Fruit fly (Drosophila melanogaster): Measurements from ENCODE around the gene Fpgs1.

Gene Fpgs1

dm6 chrX:12633992-12634391 lies 22.3 kb downstream of the Fpgs1 start:
- TF ChIP-seq Jra (GFP tag; optimal IDR thresholded peaks at IDR 0.05) (no peak), dmrt93B (GFP tag; optimal IDR thresholded peaks at IDR 0.05) (no peak), brk (GFP tag; optimal IDR thresholded peaks at IDR 0.05) (no peak), CG9705 (GFP tag; optimal IDR thresholded peaks at IDR 0.05) (no peak), Dfd (GFP tag; optimal IDR thresholded peaks at IDR 0.05) (no peak), psq (GFP tag; optimal IDR thresholded peaks at IDR 0.05) (no peak), N (GFP tag; optimal IDR thresholded peaks at IDR 0.05) (no peak), Hr83 (GFP tag; optimal IDR thresholded peaks at IDR 0.05; ENCODE audit: poor library complexity, severe bottlenecking) (no peak), HLH106 (tag; optimal IDR thresholded peaks at IDR 0.05) (no peak), Sp1 (GFP tag; optimal IDR thresholded peaks at IDR 0.05) (no peak), Hnf4 (GFP tag; optimal IDR thresholded peaks at IDR 0.05) (no peak), br (GFP tag; optimal IDR thresholded peaks at IDR 0.05) (no peak)

- TF ChIP-seq CG32264 (GFP tag; optimal IDR thresholded peaks at IDR 0.05) = no peak
- no peak for TF ChIP-seq ey (GFP tag; optimal IDR thresholded peaks at IDR 0.05)
- TF ChIP-seq GATAd (GFP tag; optimal IDR thresholded peaks at IDR 0.05) = no peak
- TF ChIP-seq Rel (GFP tag; optimal IDR thresholded peaks at IDR 0.05) = no peak
- TF ChIP-seq Rel (tag; optimal IDR thresholded peaks at IDR 0.05) = no peak
- no peak for TF ChIP-seq sv (GFP tag; optimal IDR thresholded peaks at IDR 0.05)
- no peak for TF ChIP-seq dl (GFP tag; optimal IDR thresholded peaks at IDR 0.05; ENCODE audit: insufficient read depth in 1 of 2, partially characterized antibody in 2 of 2)
- no peak for TF ChIP-seq CG9705 (GFP tag; optimal IDR thresholded peaks at IDR 0.05)
- no peak for TF ChIP-seq dmrt93B (GFP tag; optimal IDR thresholded peaks at IDR 0.05)
- no peak for TF ChIP-seq brk (GFP tag; optimal IDR thresholded peaks at IDR 0.05)
- TF ChIP-seq Jra (GFP tag; optimal IDR thresholded peaks at IDR 0.05) = no peak
- TF ChIP-seq tai (GFP tag; optimal IDR thresholded peaks at IDR 0.05) = no peak
- no peak for TF ChIP-seq fru (GFP tag; optimal IDR thresholded peaks at IDR 0.05)
- TF ChIP-seq Dif (GFP tag; optimal IDR thresholded peaks at IDR 0.05; ENCODE audit: partially characterized antibody) = no peak
- TF ChIP-seq rgr (GFP tag; optimal IDR thresholded peaks at IDR 0.05) = no peak
Observed at dm6 chrX:12645361-12645760, 33.7 kb downstream of the Fpgs1 start.

dm6 chrX:12651613-12652012 lies 39.9 kb downstream of the Fpgs1 start:
- peak; percentile 91 for TF ChIP-seq Dfd (GFP tag; optimal IDR thresholded peaks at IDR 0.05)
- TF ChIP-seq Hr78 (GFP tag; optimal IDR thresholded peaks at IDR 0.05) = no peak
- no peak for TF ChIP-seq foxo (GFP tag; optimal IDR thresholded peaks at IDR 0.05)

dm6 chrX:12653574-12653973 lies 41.9 kb downstream of the Fpgs1 start, which contains the start of gene CkIalpha:
Gene CkIalpha (plus strand): TSS chrX:12653626.
- peak; percentile 8 for TF ChIP-seq psq (GFP tag; optimal IDR thresholded peaks at IDR 0.05)
- TF ChIP-seq tai (GFP tag; optimal IDR thresholded peaks at IDR 0.05) = peak; percentile 90
- peak; percentile 45 for TF ChIP-seq sage (GFP tag; optimal IDR thresholded peaks at IDR 0.05)
- no peak for TF ChIP-seq usp (GFP tag; optimal IDR thresholded peaks at IDR 0.05)
- TF ChIP-seq jim (GFP tag; optimal IDR thresholded peaks at IDR 0.05) = peak; percentile 11
- TF ChIP-seq Rel (GFP tag; optimal IDR thresholded peaks at IDR 0.05) = no peak
- peak; percentile 89 for TF ChIP-seq Rel (tag; optimal IDR thresholded peaks at IDR 0.05)
- TF ChIP-seq CG9705 (GFP tag; optimal IDR thresholded peaks at IDR 0.05) = peak; percentile 42
- TF ChIP-seq pan (optimal IDR thresholded peaks at IDR 0.05) = no peak
- TF ChIP-seq ey (GFP tag; optimal IDR thresholded peaks at IDR 0.05) = peak; percentile 47
- TF ChIP-seq GATAd (GFP tag; optimal IDR thresholded peaks at IDR 0.05) = peak; percentile 41
- TF ChIP-seq Hr78 (GFP tag; optimal IDR thresholded peaks at IDR 0.05) = no peak
- TF ChIP-seq woc (GFP tag; optimal IDR thresholded peaks at IDR 0.05) = no peak
- TF ChIP-seq h (GFP tag; optimal IDR thresholded peaks at IDR 0.05) = peak; percentile 78
- peak; percentile 56 for TF ChIP-seq dsf (GFP tag; optimal IDR thresholded peaks at IDR 0.05; ENCODE audit: borderline replicate concordance)
- TF ChIP-seq Jra (GFP tag; optimal IDR thresholded peaks at IDR 0.05) = peak; percentile 77
- TF ChIP-seq foxo (GFP tag; optimal IDR thresholded peaks at IDR 0.05) = peak in 1 of 2 experiments; percentile 77
- TF ChIP-seq sv (GFP tag; optimal IDR thresholded peaks at IDR 0.05) = peak; percentile 28
- no peak for TF ChIP-seq lola (GFP tag; optimal IDR thresholded peaks at IDR 0.05)
- TF ChIP-seq OdsH (GFP tag; optimal IDR thresholded peaks at IDR 0.05) = peak; percentile 31
- TF ChIP-seq fru (GFP tag; optimal IDR thresholded peaks at IDR 0.05) = peak; percentile 64
- peak; percentile 54 for TF ChIP-seq br (GFP tag; optimal IDR thresholded peaks at IDR 0.05)
- peak; percentile 34 for TF ChIP-seq dmrt93B (GFP tag; optimal IDR thresholded peaks at IDR 0.05)
- TF ChIP-seq Dif (GFP tag; optimal IDR thresholded peaks at IDR 0.05; ENCODE audit: partially characterized antibody) = no peak
- TF ChIP-seq Mio (GFP tag; optimal IDR thresholded peaks at IDR 0.05) = no peak
- peak; percentile 84 for TF ChIP-seq Hnf4 (GFP tag; optimal IDR thresholded peaks at IDR 0.05)
- TF ChIP-seq Abd-B (GFP tag; optimal IDR thresholded peaks at IDR 0.05) = no peak
- no peak for TF ChIP-seq CG32264 (GFP tag; optimal IDR thresholded peaks at IDR 0.05)
- peak; percentile 44 for TF ChIP-seq Sp1 (GFP tag; optimal IDR thresholded peaks at IDR 0.05)
- TF ChIP-seq Hr83 (GFP tag; optimal IDR thresholded peaks at IDR 0.05; ENCODE audit: poor library complexity, severe bottlenecking) = peak; percentile 94
- peak; percentile 41 for TF ChIP-seq brk (GFP tag; optimal IDR thresholded peaks at IDR 0.05)
- TF ChIP-seq CrebA (GFP tag; optimal IDR thresholded peaks at IDR 0.05; ENCODE audit: borderline replicate concordance) = no peak
- peak; percentile 60 for TF ChIP-seq HLH106 (tag; optimal IDR thresholded peaks at IDR 0.05)
- TF ChIP-seq rgr (GFP tag; optimal IDR thresholded peaks at IDR 0.05) = peak; percentile 73

Data from whole organism, wandering third instar larva.